Worm (Caenorhabditis elegans) whole organism, young adult: ENCODE measurements around the gene srh-16.

Experiments used
- B0019.2 ChIP-seq: fragments of 200-800 bp; sonication (Bioruptor generic); conservative IDR thresholded peaks from 2 replicates; pipeline ENCODE4 v1.3.6; 2022; ENCODE audit warnings: missing genetic modification reagents, missing genetic modification characterization, missing compliant biosample characterization
- B0336.3 ChIP-seq: fragments of 200-800 bp; sonication (Bioruptor generic); IDR thresholded peaks from 2 replicates; pipeline ENCODE4 v1.3.6; 2022; ENCODE audit warnings: missing genetic modification characterization, missing compliant biosample characterization
- C06A6.2 ChIP-seq: fragments of 200-800 bp; sonication (Bioruptor generic); conservative IDR thresholded peaks from 2 replicates; pipeline ENCODE4 v1.3.6; 2022; ENCODE audit warnings: missing genetic modification characterization, missing compliant biosample characterization
- F10E7.11 ChIP-seq: sonication (generic microtip); optimal IDR thresholded peaks from 2 replicates; lab custom pipeline; 2017; ENCODE audit warnings: mild to moderate bottlenecking, missing genetic modification characterization, moderate library complexity, missing compliant biosample characterization
- F39B2.1 ChIP-seq: fragments of 200-800 bp; sonication (Bioruptor generic); IDR thresholded peaks from 2 replicates; pipeline ENCODE4 v1.3.6; 2022; ENCODE audit warnings: missing genetic modification reagents, missing genetic modification characterization, missing compliant biosample characterization
- K12H6.12 ChIP-seq: fragments of 200-800 bp; sonication (Bioruptor generic); optimal IDR thresholded peaks from 2 replicates; lab custom pipeline; 2018; ENCODE audit warnings: mild to moderate bottlenecking, missing genetic modification characterization, missing compliant biosample characterization
- T07F8.4 ChIP-seq: sonication (generic microtip); optimal IDR thresholded peaks from 2 replicates; lab custom pipeline; 2016; ENCODE audit warnings: mild to moderate bottlenecking, missing genetic modification characterization, moderate library complexity, missing compliant biosample characterization
- T26A5.8 ChIP-seq: sonication (generic microtip); optimal IDR thresholded peaks from 2 replicates; lab custom pipeline; 2016; ENCODE audit warnings: missing genetic modification characterization, missing compliant biosample characterization
- akir-1 ChIP-seq: fragments of 200-800 bp; sonication (Bioruptor generic); optimal IDR thresholded peaks from 2 replicates; lab custom pipeline; 2018; ENCODE audit warnings: mild to moderate bottlenecking, missing genetic modification characterization, moderate library complexity, missing compliant biosample characterization
- bed-1 ChIP-seq: fragments of 200-800 bp; sonication (Bioruptor generic); IDR thresholded peaks from 2 replicates; pipeline ENCODE4 v1.3.6; 2022; ENCODE audit warnings: missing genetic modification reagents, missing genetic modification characterization, missing compliant biosample characterization
- cebp-1 ChIP-seq, 2 experiments: fragments of 200-800 bp in 1 of 2; sonication (Bioruptor generic) in 1 of 2; sonication (generic microtip) in 1 of 2; IDR thresholded peaks in 1 of 2; optimal IDR thresholded peaks in 1 of 2; 2 replicates each; pipeline versions ENCODE4 v1.3.6 to Lab custom; 2017 to 2022; ENCODE audit warnings: missing compliant biosample characterization in 2 of 2, missing genetic modification characterization in 2 of 2, mild to moderate bottlenecking in 1 of 2, missing genetic modification reagents in 1 of 2, moderate library complexity in 1 of 2
- cebp-2 ChIP-seq: fragments of 200-800 bp; sonication (Bioruptor generic); IDR thresholded peaks from 2 replicates; pipeline ENCODE4 v1.3.6; 2022; ENCODE audit warnings: missing genetic modification characterization, missing compliant biosample characterization
- ceh-40 ChIP-seq: fragments of 200-800 bp; sonication (Bioruptor generic); IDR thresholded peaks from 2 replicates; pipeline ENCODE4 v1.3.6; 2022; ENCODE audit warnings: missing genetic modification characterization, missing compliant biosample characterization
- ceh-58 ChIP-seq: fragments of 200-800 bp; sonication (Bioruptor generic); IDR thresholded peaks from 2 replicates; pipeline ENCODE4 v1.3.6; 2022; ENCODE audit warnings: missing genetic modification characterization, missing compliant biosample characterization
- chd-7 ChIP-seq: sonication (generic microtip); optimal IDR thresholded peaks from 2 replicates; lab custom pipeline; 2016; ENCODE audit warnings: mild to moderate bottlenecking, missing genetic modification characterization, moderate library complexity, missing compliant biosample characterization
- dpl-1 ChIP-seq: fragments of 150-350 bp; optimal IDR thresholded peaks from 2 replicates; lab custom pipeline; 2014; ENCODE audit warnings: missing biosample characterization, missing genetic modification reagents, missing genetic modification characterization
- efl-1 ChIP-seq: fragments of 150-350 bp; optimal IDR thresholded peaks from 2 replicates; lab custom pipeline; 2014; ENCODE audit warnings: missing biosample characterization, missing genetic modification reagents, missing genetic modification characterization
- ekl-4 ChIP-seq: fragments of 200-800 bp; sonication (Bioruptor generic); IDR thresholded peaks from 2 replicates; pipeline ENCODE4 v1.3.6; 2022; ENCODE audit warnings: missing genetic modification reagents, missing genetic modification characterization, missing compliant biosample characterization
- hrde-1 ChIP-seq: sonication (generic microtip); optimal IDR thresholded peaks from 2 replicates; lab custom pipeline; 2016; ENCODE audit warnings: missing genetic modification characterization, mild to moderate bottlenecking, missing compliant biosample characterization, moderate library complexity, missing genotype, missing genetic modification reagents, borderline replicate concordance
- hsf-1 ChIP-seq: fragments of 200-800 bp; sonication (Bioruptor generic); IDR thresholded peaks from 2 replicates; pipeline ENCODE4 v1.3.6; 2022; ENCODE audit warnings: missing genetic modification reagents, missing genetic modification characterization, missing compliant biosample characterization
- lag-1 ChIP-seq: fragments of 200-800 bp; sonication (Bioruptor generic); IDR thresholded peaks from 2 replicates; pipeline ENCODE4 v1.3.6; 2022; ENCODE audit warnings: missing genetic modification reagents, missing genetic modification characterization, missing compliant biosample characterization
- lin-40 ChIP-seq: sonication (generic microtip); optimal IDR thresholded peaks from 2 replicates; lab custom pipeline; 2016; ENCODE audit warnings: missing genetic modification characterization, mild to moderate bottlenecking, missing compliant biosample characterization, missing genotype, missing genetic modification reagents
- lsy-27 ChIP-seq: sonication (generic microtip); optimal IDR thresholded peaks from 2 replicates; lab custom pipeline; 2017; ENCODE audit warnings: missing genetic modification characterization, mild to moderate bottlenecking, missing compliant biosample characterization, antibody characterized with exemption, missing genotype, borderline replicate concordance; ENCODE audit not compliant: insufficient read depth
- mcd-1 ChIP-seq: fragments of 200-800 bp; sonication (Bioruptor generic); IDR thresholded peaks from 2 replicates; pipeline ENCODE4 v1.3.6; 2022; ENCODE audit warnings: missing genetic modification reagents, missing genetic modification characterization, missing compliant biosample characterization
- nfya-1 ChIP-seq: sonication (generic microtip); optimal IDR thresholded peaks from 2 replicates; lab custom pipeline; 2017; ENCODE audit warnings: antibody characterized with exemption, missing compliant biosample characterization, missing genetic modification characterization, borderline replicate concordance; ENCODE audit not compliant: insufficient read depth
- nfya-2 ChIP-seq: fragments of 200-800 bp; sonication (Bioruptor generic); IDR thresholded peaks from 2 replicates; pipeline ENCODE4 v1.3.6; 2022; ENCODE audit warnings: missing genetic modification reagents, missing genetic modification characterization, missing compliant biosample characterization
- nhr-179 ChIP-seq: sonication (generic microtip); optimal IDR thresholded peaks from 2 replicates; lab custom pipeline; 2016; ENCODE audit warnings: mild to moderate bottlenecking, missing genetic modification characterization, missing compliant biosample characterization
- nhr-80 ChIP-seq: sonication (generic microtip); optimal IDR thresholded peaks from 2 replicates; lab custom pipeline; 2016; ENCODE audit warnings: missing genetic modification characterization, missing compliant biosample characterization
- repo-1 ChIP-seq: sonication (generic microtip); optimal IDR thresholded peaks from 2 replicates; lab custom pipeline; 2017; ENCODE audit warnings: mild to moderate bottlenecking, missing genetic modification characterization, missing compliant biosample characterization
- rpc-1 ChIP-seq, 2 experiments: fragments of 150-350 bp in 1 of 2; sonication (generic microtip) in 1 of 2; optimal IDR thresholded peaks; 2 replicates each; lab custom pipeline; 2014 to 2018; ENCODE audit warnings: missing biosample characterization in 1 of 2, missing genetic modification characterization in 1 of 2, missing genetic modification reagents in 1 of 2, missing genotype in 1 of 2
- snpc-1.1 ChIP-seq: sonication (generic microtip); optimal IDR thresholded peaks from 2 replicates; lab custom pipeline; 2017; ENCODE audit warnings: missing genetic modification characterization, mild to moderate bottlenecking, missing compliant biosample characterization, antibody characterized with exemption, moderate library complexity, missing genotype, missing genetic modification reagents; ENCODE audit not compliant: insufficient read depth
- snpc-3.4 ChIP-seq: sonication (generic microtip); optimal IDR thresholded peaks from 2 replicates; lab custom pipeline; 2017; ENCODE audit warnings: missing genetic modification characterization, mild to moderate bottlenecking, missing compliant biosample characterization, antibody characterized with exemption, moderate library complexity, missing genotype, missing genetic modification reagents
- tbp1 ChIP-seq: fragments of 200-800 bp; sonication (Bioruptor generic); optimal IDR thresholded peaks from 2 replicates; lab custom pipeline; 2018; ENCODE audit warnings: mild to moderate bottlenecking, missing genetic modification characterization, missing compliant biosample characterization
- tbx-9 ChIP-seq: sonication (generic microtip); optimal IDR thresholded peaks from 2 replicates; lab custom pipeline; 2016; ENCODE audit warnings: borderline replicate concordance, missing genetic modification characterization, inconsistent platforms, missing compliant biosample characterization
- tlf-1 ChIP-seq: fragments of 200-800 bp; sonication (Bioruptor generic); optimal IDR thresholded peaks from 2 replicates; lab custom pipeline; 2018; ENCODE audit warnings: mild to moderate bottlenecking, missing genetic modification characterization, missing compliant biosample characterization
- unc-62 ChIP-seq: fragments of 150-350 bp; optimal IDR thresholded peaks from 2 replicates; lab custom pipeline; 2014; ENCODE audit warnings: missing biosample characterization, missing genetic modification reagents, missing genetic modification characterization
- xnd-1 ChIP-seq: sonication (generic microtip); optimal IDR thresholded peaks from 2 replicates; lab custom pipeline; 2016; ENCODE audit warnings: missing genotype, missing genetic modification reagents, missing genetic modification characterization, missing compliant biosample characterization
- zfh-2 ChIP-seq: fragments of 200-800 bp; sonication (Bioruptor generic); conservative IDR thresholded peaks from 2 replicates; pipeline ENCODE4 v1.3.6; 2022; ENCODE audit warnings: missing genetic modification reagents, missing genetic modification characterization, missing compliant biosample characterization
- ztf-18 ChIP-seq: sonication (generic microtip); optimal IDR thresholded peaks from 2 replicates; lab custom pipeline; 2016; ENCODE audit warnings: missing genotype, mild to moderate bottlenecking, missing genetic modification characterization, missing compliant biosample characterization
- ztf-3 ChIP-seq: fragments of 200-800 bp; sonication (Bioruptor generic); optimal IDR thresholded peaks from 2 replicates; lab custom pipeline; 2018; ENCODE audit warnings: mild to moderate bottlenecking, missing genetic modification characterization, missing compliant biosample characterization

srh-16 gene

DNA sequence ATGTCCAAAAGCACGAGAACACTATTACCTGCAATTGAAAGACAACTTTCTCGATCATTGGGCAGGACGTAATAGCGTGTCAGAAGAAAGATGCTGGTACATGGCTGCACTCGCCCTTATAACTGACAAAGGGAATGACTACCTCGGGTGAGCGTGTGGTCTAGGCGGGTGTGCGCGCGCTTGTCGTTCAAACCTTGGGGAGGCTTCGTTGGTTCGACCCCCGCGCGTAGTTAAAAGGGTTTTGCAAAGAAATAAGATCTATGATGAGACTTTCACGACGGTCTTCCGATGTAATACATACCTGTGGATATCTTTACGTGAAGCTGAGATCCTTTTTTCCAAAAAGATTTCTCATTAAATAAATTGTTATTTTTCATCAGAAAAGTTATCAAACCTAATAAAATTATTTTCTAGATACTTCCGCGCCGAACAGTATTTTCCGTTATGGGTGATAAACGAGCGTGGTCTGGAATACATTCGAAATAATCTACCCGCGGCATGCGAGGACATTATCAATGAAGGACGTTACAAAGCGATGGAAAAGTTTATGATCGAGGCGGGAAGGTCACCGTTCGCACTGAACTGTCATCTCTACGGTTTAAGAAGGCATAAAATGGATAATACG is 11.9 kb downstream of the srh-16 start (continued):
- TF ChIP-seq T07F8.4 (tag; lab: Kevin White, UChicago) (peak; percentile 96), mcd-1 (GFP tag; lab: Robert Waterston, UW) (peak; percentile 90), F39B2.1 (GFP tag; lab: Robert Waterston, UW) (peak; percentile 96), K12H6.12 (peak; percentile 91), nfya-1 (tag; lab: Kevin White, UChicago) (no peak), F10E7.11 (tag; lab: Kevin White, UChicago) (peak; percentile 100), B0336.3 (peak; percentile 99), tlf-1 (GFP tag; lab: Kevin White, UChicago) (peak; percentile 95), nhr-80 (tag; lab: Kevin White, UChicago) (peak; percentile 67), ceh-40 (GFP tag; lab: Robert Waterston, UW) (peak; percentile 97), T26A5.8 (tag; lab: Kevin White, UChicago) (peak; percentile 100), zfh-2 (GFP tag; lab: Robert Waterston, UW) (peak; percentile 99)
- TF ChIP-seq, all 124 proteins: peak for 121

- TF ChIP-seq tbx-9 (tag; lab: Kevin White, UChicago) = no peak
- no peak for TF ChIP-seq C06A6.2 (GFP tag; lab: Robert Waterston, UW)
- TF ChIP-seq efl-1 (GFP tag; lab: Kevin White, UChicago) = no peak
- no peak for TF ChIP-seq bed-1 (GFP tag; lab: Robert Waterston, UW)
- TF ChIP-seq rpc-1 (optimal IDR thresholded peaks at IDR 0.05; lab: Kevin White, UChicago) = no peak
- TF ChIP-seq rpc-1 (tag; optimal IDR thresholded peaks at IDR 0.05; lab: Kevin White, UChicago) = no peak
- TF ChIP-seq zfh-2 (GFP tag; lab: Robert Waterston, UW) = no peak
- no peak for TF ChIP-seq unc-62
Observed at ce11 chrV:12305677-12306076, 14.0 kb downstream of the srh-16 start.

- no peak for TF ChIP-seq hrde-1 (tag; lab: Kevin White, UChicago)
- TF ChIP-seq repo-1 = peak; percentile 51
- no peak for TF ChIP-seq snpc-1.1 (tag; lab: Kevin White, UChicago)
- peak; percentile 2 for TF ChIP-seq lin-40 (tag; lab: Kevin White, UChicago)
- TF ChIP-seq nfya-2 = no peak
- TF ChIP-seq dpl-1 (GFP tag; lab: Kevin White, UChicago) = no peak
- TF ChIP-seq cebp-1 (GFP tag; IDR thresholded peaks at IDR 0.05; lab: Robert Waterston, UW) = no peak
- TF ChIP-seq cebp-1 (tag; optimal IDR thresholded peaks at IDR 0.05; lab: Kevin White, UChicago) = peak; percentile 9
- TF ChIP-seq snpc-3.4 (tag; lab: Kevin White, UChicago) = no peak
Observed at ce11 chrV:12307011-12307540, 15.4 kb downstream of the srh-16 start, which contains the start of gene srg-45. TSS of gene srg-45 (plus strand) at chrV:12307490.

DNA sequence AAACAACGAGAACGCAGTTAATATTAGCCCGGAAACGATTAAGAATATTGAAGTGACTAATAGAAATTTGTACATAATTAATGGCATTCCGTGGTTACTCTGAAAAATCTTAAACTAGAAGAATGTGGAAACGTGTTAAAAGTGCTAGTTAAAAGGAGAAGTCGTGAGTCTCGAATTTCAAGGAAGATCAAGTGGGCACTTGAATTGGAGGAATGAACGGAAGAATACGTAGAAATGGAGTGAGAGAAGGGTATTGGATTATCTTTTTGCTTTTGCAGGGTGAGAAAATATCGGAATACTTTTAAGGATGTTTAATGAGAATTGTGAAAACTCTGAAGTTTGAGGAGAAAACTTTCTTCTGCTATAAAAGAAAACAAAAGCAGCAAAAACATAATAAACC is 18.6 kb downstream of the srh-16 start, which contains the start of gene hpo-30:
Gene hpo-30, minus strand, starts transcription at position 101 of the 400 bp plus-strand sequence.
- no peak for TF ChIP-seq ztf-3 (GFP tag; lab: Kevin White, UChicago)
- TF ChIP-seq B0019.2 (GFP tag; lab: Robert Waterston, UW) = no peak
- TF ChIP-seq tbx-9 (tag; lab: Kevin White, UChicago) = no peak
- TF ChIP-seq zfh-2 (GFP tag; lab: Robert Waterston, UW) = no peak
- TF ChIP-seq ztf-18 (tag; lab: Kevin White, UChicago) = no peak
- TF ChIP-seq nhr-179 (tag; lab: Kevin White, UChicago) = no peak
- no peak for TF ChIP-seq hsf-1 (GFP tag; lab: Robert Waterston, UW)
- TF ChIP-seq tbp1 (GFP tag; lab: Kevin White, UChicago) = no peak
- TF ChIP-seq ceh-58 = no peak
- no peak for TF ChIP-seq lsy-27 (tag; lab: Kevin White, UChicago)
- TF ChIP-seq chd-7 (tag; lab: Kevin White, UChicago) = no peak
- no peak for TF ChIP-seq rpc-1 (optimal IDR thresholded peaks at IDR 0.05; lab: Kevin White, UChicago)
- TF ChIP-seq rpc-1 (tag; optimal IDR thresholded peaks at IDR 0.05; lab: Kevin White, UChicago) = no peak
- no peak for TF ChIP-seq xnd-1 (tag; lab: Kevin White, UChicago)
- no peak for TF ChIP-seq ekl-4
- no peak for TF ChIP-seq cebp-2 (GFP tag; lab: Robert Waterston, UW)
- no peak for TF ChIP-seq lag-1 (GFP tag; lab: Robert Waterston, UW)
- no peak for TF ChIP-seq akir-1
